Worm (Caenorhabditis elegans) whole organism, young adult: Measurements from ENCODE around the gene ZK177.12.
A peak's percentile ranks its signal among the peaks of the same experiment; 100 is the strongest.
"Not testable (repeated sequence)": the region's sequence is repeated elsewhere in the genome, so short reads cannot be mapped to it uniquely, and the experiment has no call there.

Experiments used
- B0261.1 ChIP-seq: sonication (generic microtip); optimal IDR thresholded peaks from 2 replicates; lab custom pipeline; 2016; ENCODE audit warnings: mild to moderate bottlenecking, missing genetic modification characterization, moderate library complexity, missing compliant biosample characterization
- D2030.7 ChIP-seq: fragments of 200-800 bp; sonication (Bioruptor generic); IDR thresholded peaks from 2 replicates; pipeline ENCODE4 v1.3.6; 2022; ENCODE audit warnings: missing genetic modification reagents, missing genetic modification characterization, missing compliant biosample characterization
- F10E7.11 ChIP-seq: sonication (generic microtip); optimal IDR thresholded peaks from 2 replicates; lab custom pipeline; 2017; ENCODE audit warnings: mild to moderate bottlenecking, missing genetic modification characterization, moderate library complexity, missing compliant biosample characterization
- F22D6.2 ChIP-seq: sonication (generic microtip); optimal IDR thresholded peaks from 2 replicates; lab custom pipeline; 2016; ENCODE audit warnings: mild to moderate bottlenecking, missing genetic modification characterization, missing compliant biosample characterization
- F33H1.4 ChIP-seq: fragments of 200-800 bp; sonication (Bioruptor generic); IDR thresholded peaks from 2 replicates; pipeline ENCODE4 v1.3.6; 2022; ENCODE audit warnings: missing genetic modification reagents, missing genetic modification characterization, missing compliant biosample characterization
- F57A8.1 ChIP-seq: fragments of 200-800 bp; sonication (Bioruptor generic); optimal IDR thresholded peaks from 2 replicates; lab custom pipeline; 2018; ENCODE audit warnings: mild to moderate bottlenecking, missing genetic modification characterization, moderate library complexity, missing compliant biosample characterization
- T26A5.8 ChIP-seq: sonication (generic microtip); optimal IDR thresholded peaks from 2 replicates; lab custom pipeline; 2016; ENCODE audit warnings: missing genetic modification characterization, missing compliant biosample characterization
- Y79H2A.3 ChIP-seq: fragments of 200-800 bp; sonication (Bioruptor generic); conservative IDR thresholded peaks from 2 replicates; pipeline ENCODE4 v1.3.6; 2022; ENCODE audit warnings: missing genetic modification reagents, missing genetic modification characterization, missing compliant biosample characterization
- ZK185.1 ChIP-seq: sonication (generic microtip); optimal IDR thresholded peaks from 2 replicates; lab custom pipeline; 2016; ENCODE audit warnings: mild to moderate bottlenecking, missing genetic modification characterization, missing compliant biosample characterization; ENCODE audit not compliant: poor library complexity, severe bottlenecking
- akir-1 ChIP-seq: fragments of 200-800 bp; sonication (Bioruptor generic); optimal IDR thresholded peaks from 2 replicates; lab custom pipeline; 2018; ENCODE audit warnings: mild to moderate bottlenecking, missing genetic modification characterization, moderate library complexity, missing compliant biosample characterization
- ama-1 ChIP-seq, 3 experiments: fragments of 150-350 bp in 1 of 3; sonication (generic microtip) in 2 of 3; optimal IDR thresholded peaks; 2 replicates each; lab custom pipeline; 2014 to 2018; ENCODE audit warnings: missing biosample characterization in 2 of 3, missing genetic modification characterization in 2 of 3, missing genetic modification reagents in 2 of 3
- aptf-2 ChIP-seq: fragments of 200-800 bp; sonication (Bioruptor generic); conservative IDR thresholded peaks from 2 replicates; pipeline ENCODE4 v1.3.6; 2022; ENCODE audit warnings: missing genetic modification reagents, missing genetic modification characterization, missing compliant biosample characterization
- athp-1 ChIP-seq: sonication (generic microtip); optimal IDR thresholded peaks from 2 replicates; lab custom pipeline; 2017; ENCODE audit warnings: mild to moderate bottlenecking, missing genetic modification characterization, missing compliant biosample characterization
- attf-3 ChIP-seq: fragments of 200-800 bp; sonication (Bioruptor generic); conservative IDR thresholded peaks from 2 replicates; pipeline ENCODE4 v1.3.6; 2022; ENCODE audit warnings: missing genetic modification reagents, missing genetic modification characterization, missing compliant biosample characterization
- ceh-40 ChIP-seq: fragments of 200-800 bp; sonication (Bioruptor generic); IDR thresholded peaks from 2 replicates; pipeline ENCODE4 v1.3.6; 2022; ENCODE audit warnings: missing genetic modification characterization, missing compliant biosample characterization
- chd-7 ChIP-seq: sonication (generic microtip); optimal IDR thresholded peaks from 2 replicates; lab custom pipeline; 2016; ENCODE audit warnings: mild to moderate bottlenecking, missing genetic modification characterization, moderate library complexity, missing compliant biosample characterization
- die-1 ChIP-seq: sonication (generic microtip); optimal IDR thresholded peaks from 2 replicates; lab custom pipeline; 2016; ENCODE audit warnings: missing genotype, mild to moderate bottlenecking, missing genetic modification characterization, missing compliant biosample characterization
- dox-1 ChIP-seq: fragments of 200-800 bp; sonication (Bioruptor generic); IDR thresholded peaks from 2 replicates; pipeline ENCODE4 v1.3.6; 2022; ENCODE audit warnings: missing genetic modification reagents, missing genetic modification characterization, missing compliant biosample characterization
- efl-1 ChIP-seq: fragments of 150-350 bp; optimal IDR thresholded peaks from 2 replicates; lab custom pipeline; 2014; ENCODE audit warnings: missing biosample characterization, missing genetic modification reagents, missing genetic modification characterization
- egl-18 ChIP-seq: fragments of 200-800 bp; sonication (Bioruptor generic); IDR thresholded peaks from 2 replicates; pipeline ENCODE4 v1.3.6; 2022; ENCODE audit warnings: missing genetic modification reagents, missing genetic modification characterization, missing compliant biosample characterization
- lin-40 ChIP-seq: sonication (generic microtip); optimal IDR thresholded peaks from 2 replicates; lab custom pipeline; 2016; ENCODE audit warnings: missing genetic modification characterization, mild to moderate bottlenecking, missing compliant biosample characterization, missing genotype, missing genetic modification reagents
- lir-1 ChIP-seq: fragments of 200-800 bp; sonication (Bioruptor generic); conservative IDR thresholded peaks from 2 replicates; pipeline ENCODE4 v1.3.6; 2022; ENCODE audit warnings: missing genetic modification reagents, missing genetic modification characterization, missing compliant biosample characterization
- madf-8 ChIP-seq: fragments of 200-800 bp; sonication (Bioruptor generic); conservative IDR thresholded peaks from 2 replicates; pipeline ENCODE4 v1.3.6; 2022; ENCODE audit warnings: missing genetic modification reagents, missing genetic modification characterization, missing compliant biosample characterization
- nhr-27 ChIP-seq: fragments of 200-800 bp; sonication (Bioruptor generic); optimal IDR thresholded peaks from 2 replicates; lab custom pipeline; 2018; ENCODE audit warnings: mild to moderate bottlenecking, missing genetic modification characterization, moderate library complexity, missing compliant biosample characterization
- rcor-1 ChIP-seq: fragments of 200-800 bp; sonication (Bioruptor generic); IDR thresholded peaks from 2 replicates; pipeline ENCODE4 v1.3.6; 2022; ENCODE audit warnings: missing genetic modification reagents, missing genetic modification characterization, missing compliant biosample characterization
- rec-8 ChIP-seq, 2 experiments: sonication (generic microtip); optimal IDR thresholded peaks; 2 replicates each; lab custom pipeline; 2016; ENCODE audit warnings: mild to moderate bottlenecking in 2 of 2, missing genetic modification characterization in 2 of 2, missing genetic modification reagents in 2 of 2, missing genotype in 2 of 2, missing biosample characterization in 1 of 2, missing compliant biosample characterization in 1 of 2, moderate library complexity in 1 of 2
- rpc-1 ChIP-seq, 2 experiments: fragments of 150-350 bp in 1 of 2; sonication (generic microtip) in 1 of 2; optimal IDR thresholded peaks; 2 replicates each; lab custom pipeline; 2014 to 2018; ENCODE audit warnings: missing biosample characterization in 1 of 2, missing genetic modification characterization in 1 of 2, missing genetic modification reagents in 1 of 2, missing genotype in 1 of 2
- snpc-1.3 ChIP-seq: sonication (generic microtip); optimal IDR thresholded peaks from 2 replicates; lab custom pipeline; 2017; ENCODE audit warnings: missing genetic modification characterization, mild to moderate bottlenecking, missing compliant biosample characterization, antibody characterized with exemption, moderate library complexity, missing genotype, missing genetic modification reagents; ENCODE audit not compliant: insufficient read depth
- snpc-3.4 ChIP-seq: sonication (generic microtip); optimal IDR thresholded peaks from 2 replicates; lab custom pipeline; 2017; ENCODE audit warnings: missing genetic modification characterization, mild to moderate bottlenecking, missing compliant biosample characterization, antibody characterized with exemption, moderate library complexity, missing genotype, missing genetic modification reagents
- somi-1 ChIP-seq: fragments of 200-800 bp; sonication (Bioruptor generic); optimal IDR thresholded peaks from 2 replicates; lab custom pipeline; 2018; ENCODE audit warnings: mild to moderate bottlenecking, missing genetic modification characterization, missing compliant biosample characterization
- tbx-9 ChIP-seq: sonication (generic microtip); optimal IDR thresholded peaks from 2 replicates; lab custom pipeline; 2016; ENCODE audit warnings: borderline replicate concordance, missing genetic modification characterization, inconsistent platforms, missing compliant biosample characterization
- tlf-1 ChIP-seq: fragments of 200-800 bp; sonication (Bioruptor generic); optimal IDR thresholded peaks from 2 replicates; lab custom pipeline; 2018; ENCODE audit warnings: mild to moderate bottlenecking, missing genetic modification characterization, missing compliant biosample characterization
- unc-130 ChIP-seq: sonication (generic microtip); optimal IDR thresholded peaks from 2 replicates; lab custom pipeline; 2016; ENCODE audit warnings: missing genetic modification reagents, missing genetic modification characterization, missing compliant biosample characterization
- unc-62 ChIP-seq: fragments of 150-350 bp; optimal IDR thresholded peaks from 2 replicates; lab custom pipeline; 2014; ENCODE audit warnings: missing biosample characterization, missing genetic modification reagents, missing genetic modification characterization
- zim-3 ChIP-seq: sonication (generic microtip); optimal IDR thresholded peaks from 2 replicates; lab custom pipeline; 2017; ENCODE audit warnings: mild to moderate bottlenecking, missing genetic modification characterization, moderate library complexity, missing compliant biosample characterization
- ztf-22 ChIP-seq: fragments of 200-800 bp; sonication (Bioruptor generic); optimal IDR thresholded peaks from 2 replicates; lab custom pipeline; 2018; ENCODE audit warnings: mild to moderate bottlenecking, missing genetic modification characterization, moderate library complexity, missing compliant biosample characterization
- ztf-3 ChIP-seq: fragments of 200-800 bp; sonication (Bioruptor generic); optimal IDR thresholded peaks from 2 replicates; lab custom pipeline; 2018; ENCODE audit warnings: mild to moderate bottlenecking, missing genetic modification characterization, missing compliant biosample characterization

Gene ZK177.12

DNA sequence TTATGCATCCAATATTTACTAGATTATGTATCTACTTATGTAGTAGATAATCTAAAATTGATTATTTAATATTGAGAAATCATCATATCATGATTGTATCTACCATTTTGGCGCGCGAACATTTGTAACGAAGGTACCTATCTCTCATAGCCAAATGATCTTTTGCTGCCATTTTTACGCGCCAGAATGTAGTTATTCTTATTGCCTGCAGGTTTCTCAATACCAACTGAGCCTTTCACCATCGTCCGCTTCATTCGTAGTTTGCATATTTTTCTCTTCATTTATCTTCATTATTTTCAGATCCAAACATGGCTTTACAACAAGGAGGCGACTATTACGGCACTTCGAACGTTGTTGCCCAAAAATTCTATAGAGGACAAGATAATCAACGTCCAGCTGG lies 6.3 kb downstream of the ZK177.12 start, which contains the start of gene ZK177.1:
ZK177.1 (plus strand) TSS at position 301 of the 400 bp plus-strand sequence.
- TF ChIP-seq efl-1 (GFP tag; lab: Kevin White, UChicago) (peak; percentile 13), ama-1 (optimal IDR thresholded peaks at IDR 0.05; lab: Kevin White, UChicago) (no peak), ama-1 (GFP tag; optimal IDR thresholded peaks at IDR 0.05; lab: Kevin White, UChicago) (no peak)

DNA sequence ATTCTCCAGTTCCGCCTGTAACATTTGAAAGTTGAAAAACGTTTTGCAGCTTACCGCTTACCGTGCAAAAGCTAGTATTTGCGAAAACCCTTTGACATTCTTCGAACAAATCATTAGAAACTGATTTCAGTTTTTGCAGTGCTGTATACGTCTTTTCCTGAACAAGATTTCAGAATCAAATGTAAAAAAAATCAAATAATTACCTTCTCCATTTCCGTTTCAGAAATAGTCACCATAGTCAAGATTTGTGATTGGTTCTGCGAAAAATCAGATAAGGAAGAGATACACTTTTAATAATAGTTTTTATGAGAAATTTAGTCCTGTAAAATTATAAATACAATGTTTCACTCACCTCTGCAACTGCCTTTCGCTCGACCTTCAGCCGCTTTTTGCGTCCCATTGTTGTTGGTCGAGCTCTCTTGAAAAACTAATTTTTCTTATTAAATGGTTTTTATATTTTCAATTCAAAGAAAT lies 10.4 kb downstream of the ZK177.12 start, which contains the start of gene C17C3.9:
C17C3.9 (minus strand) TSS at position 424 of the 474 bp plus-strand sequence.
- TF ChIP-seq somi-1 (GFP tag; lab: Kevin White, UChicago) (no peak), T26A5.8 (tag; lab: Kevin White, UChicago) (no peak), rcor-1 (GFP tag; lab: Robert Waterston, UW) (no peak), tbx-9 (tag; lab: Kevin White, UChicago) (no peak), tlf-1 (GFP tag; lab: Kevin White, UChicago) (no peak), die-1 (tag; lab: Kevin White, UChicago) (no peak), lin-40 (no peak), F22D6.2 (tag; lab: Kevin White, UChicago) (no peak), madf-8 (GFP tag; lab: Robert Waterston, UW) (no peak), aptf-2 (no peak), nhr-27 (tag; lab: Kevin White, UChicago) (no peak), akir-1 (GFP tag; lab: Kevin White, UChicago) (no peak)

DNA sequence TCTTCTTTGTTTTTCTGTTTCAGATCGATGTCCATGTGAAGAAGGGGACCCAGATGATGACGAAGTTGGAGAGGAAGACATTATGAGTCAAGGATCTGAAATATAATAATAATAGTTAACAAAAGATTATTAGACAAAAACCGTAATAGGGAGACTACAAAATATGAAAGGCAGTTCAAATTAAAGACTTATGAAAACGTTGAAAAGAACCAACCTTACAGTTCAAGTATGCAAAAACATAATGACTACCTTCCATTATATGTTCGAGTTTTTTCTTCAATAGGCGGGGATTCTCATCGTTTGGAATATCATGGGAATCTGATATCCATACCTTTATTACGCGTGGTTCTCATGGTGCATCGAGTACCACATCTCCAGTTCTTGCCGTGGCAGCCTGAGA lies 12.1 kb downstream of the ZK177.12 start, which contains the start of gene hlh-26:
hlh-26 (minus strand) TSS at position 101 of the 400 bp plus-strand sequence.
- no peak for TF ChIP-seq lin-40
- no peak for TF ChIP-seq ZK185.1
- TF ChIP-seq chd-7 (tag; lab: Kevin White, UChicago) = no peak

DNA sequence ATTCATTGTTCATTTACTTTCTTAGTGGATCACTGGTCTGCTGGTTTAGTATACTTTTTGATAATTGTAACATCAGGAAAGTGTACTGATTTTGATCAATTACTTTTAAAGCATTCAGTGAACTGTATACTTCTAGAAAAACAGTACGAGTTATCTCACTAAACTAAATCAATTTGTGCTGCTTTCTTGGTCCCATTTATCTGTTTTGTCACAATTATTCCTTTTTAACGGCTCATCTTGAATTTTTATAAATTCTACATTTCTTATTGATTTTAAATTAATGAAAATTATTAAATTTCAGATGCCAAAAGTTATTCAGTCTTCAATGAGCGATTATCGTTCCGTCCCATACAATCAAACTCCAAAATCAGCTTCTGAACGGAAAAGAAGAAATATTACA lies 13.4 kb downstream of the ZK177.12 start, which contains the start of gene hlh-25:
hlh-25 (plus strand) TSS at position 301 of the 400 bp plus-strand sequence.
- not testable (repeated sequence) for TF ChIP-seq aptf-2; unc-62 (GFP tag; lab: Kevin White, UChicago); D2030.7 (GFP tag; lab: Robert Waterston, UW)

DNA sequence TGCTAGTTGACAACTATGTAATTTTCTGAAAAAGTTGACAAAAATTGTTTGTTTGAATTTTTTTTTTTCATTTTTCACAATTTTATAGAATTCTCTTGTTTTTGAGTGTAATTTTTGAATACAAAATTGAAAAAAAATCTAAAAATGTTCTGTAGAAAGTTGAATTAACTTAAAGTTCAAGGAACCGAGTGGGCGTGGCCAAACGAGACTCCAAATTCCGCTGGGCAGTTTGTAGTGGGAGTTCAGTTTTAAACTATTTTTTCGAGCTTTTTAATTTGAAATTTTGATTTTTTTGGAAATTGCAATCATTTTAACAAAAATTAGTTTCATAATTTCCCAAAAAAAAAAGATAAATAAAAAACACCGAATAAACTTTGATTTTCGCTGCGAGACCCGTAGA lies 15.6 kb downstream of the ZK177.12 start:
- TF ChIP-seq snpc-3.4 (tag; lab: Kevin White, UChicago) = no peak
- TF ChIP-seq attf-3 = peak; percentile 39; the same call in 1 of the 2 replicates

DNA sequence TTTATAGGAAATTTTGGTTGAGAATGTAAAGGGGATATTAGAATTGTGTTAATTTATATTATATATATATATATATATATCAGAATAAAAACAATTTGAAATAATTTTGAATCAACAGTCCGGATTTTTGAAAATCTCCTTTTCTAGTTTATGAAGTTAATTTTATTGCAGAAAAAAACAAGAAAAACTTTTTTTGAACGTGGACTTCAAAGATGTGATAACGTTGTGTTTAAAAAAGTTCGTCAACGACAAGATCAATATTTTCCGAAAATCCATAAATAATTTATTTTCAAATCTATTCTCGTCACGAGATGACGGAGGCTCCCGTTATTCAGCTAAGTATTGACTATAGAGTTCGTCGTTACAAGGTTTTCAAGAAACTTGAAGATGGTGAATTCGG lies 16.0 kb downstream of the ZK177.12 start, which contains the start of gene C17C3.11:
C17C3.11 (plus strand) TSS at position 301 of the 400 bp plus-strand sequence.
- no peak for TF ChIP-seq athp-1 (tag; lab: Kevin White, UChicago)
- no peak for TF ChIP-seq zim-3 (tag; lab: Kevin White, UChicago)
- TF ChIP-seq F10E7.11 (tag; lab: Kevin White, UChicago) = no peak
- TF ChIP-seq rpc-1 (optimal IDR thresholded peaks at IDR 0.05; lab: Kevin White, UChicago) = no peak
- no peak for TF ChIP-seq rpc-1 (tag; optimal IDR thresholded peaks at IDR 0.05; lab: Kevin White, UChicago)
- no peak for TF ChIP-seq Y79H2A.3 (GFP tag; lab: Robert Waterston, UW)
- no peak for TF ChIP-seq B0261.1 (tag; lab: Kevin White, UChicago)
- no peak for TF ChIP-seq rec-8 (tag; optimal IDR thresholded peaks at IDR 0.05; lab: Kevin White, UChicago)
- no peak for TF ChIP-seq F57A8.1
- no peak for TF ChIP-seq egl-18 (GFP tag; lab: Robert Waterston, UW)
- TF ChIP-seq ztf-3 (GFP tag; lab: Kevin White, UChicago) = no peak
- no peak for TF ChIP-seq somi-1 (GFP tag; lab: Kevin White, UChicago)
- no peak for TF ChIP-seq ceh-40
- no peak for TF ChIP-seq lir-1
- no peak for TF ChIP-seq ztf-22 (GFP tag; lab: Kevin White, UChicago)
- TF ChIP-seq unc-130 = no peak
- TF ChIP-seq snpc-1.3 (tag; lab: Kevin White, UChicago) = no peak
- no peak for TF ChIP-seq snpc-3.4 (tag; lab: Kevin White, UChicago)
- no peak for TF ChIP-seq dox-1 (GFP tag; lab: Robert Waterston, UW)
- TF ChIP-seq F33H1.4 (GFP tag; lab: Robert Waterston, UW) = no peak
